Fruit fly (Drosophila melanogaster): ENCODE measurements around the gene aos.

Gene aos

DNA sequence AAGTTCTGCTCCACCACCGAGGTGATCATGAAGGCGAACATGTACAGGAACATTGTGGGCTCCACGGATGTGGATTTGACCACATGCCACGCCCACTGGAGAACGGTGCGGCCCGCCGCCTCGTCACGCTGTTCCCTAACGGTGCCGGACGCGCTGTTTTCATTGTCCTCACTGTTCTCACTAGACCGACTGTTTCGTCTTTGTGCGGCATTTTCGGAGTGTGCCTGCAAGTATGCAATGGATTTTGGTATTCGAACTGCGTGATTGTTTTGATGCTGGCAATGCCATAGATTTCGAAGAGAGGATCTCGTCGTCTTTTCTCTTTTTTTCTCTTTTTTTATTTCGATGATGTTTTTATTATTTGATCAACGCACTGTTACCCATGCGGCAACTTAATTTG is 10.3 kb upstream of the aos start:
- TF ChIP-seq CG32121 (GFP tag; IDR thresholded peaks at IDR 0.05), result no peak
- TF ChIP-seq CG4496 (GFP tag; IDR thresholded peaks at IDR 0.05), result no peak
- no peak for TF ChIP-seq Ets98B (GFP tag; IDR thresholded peaks at IDR 0.05)
- TF ChIP-seq CG9948 (tag; optimal IDR thresholded peaks at IDR 0.05), result no peak
- no peak for TF ChIP-seq Snoo (tag; optimal IDR thresholded peaks at IDR 0.05)
- no peak for TF ChIP-seq CG15710 (tag; optimal IDR thresholded peaks at IDR 0.05)
- no peak for TF ChIP-seq D1 (tag; optimal IDR thresholded peaks at IDR 0.05)
- TF ChIP-seq rn (GFP tag; IDR thresholded peaks at IDR 0.05), result no peak
- TF ChIP-seq EcR (GFP tag; optimal IDR thresholded peaks at IDR 0.05), result no peak
- no peak for TF ChIP-seq gl (tag; optimal IDR thresholded peaks at IDR 0.05)
- no peak for TF ChIP-seq CG10348 (GFP tag; IDR thresholded peaks at IDR 0.05)
- TF ChIP-seq Pif1A (GFP tag; optimal IDR thresholded peaks at IDR 0.05), result no peak

DNA sequence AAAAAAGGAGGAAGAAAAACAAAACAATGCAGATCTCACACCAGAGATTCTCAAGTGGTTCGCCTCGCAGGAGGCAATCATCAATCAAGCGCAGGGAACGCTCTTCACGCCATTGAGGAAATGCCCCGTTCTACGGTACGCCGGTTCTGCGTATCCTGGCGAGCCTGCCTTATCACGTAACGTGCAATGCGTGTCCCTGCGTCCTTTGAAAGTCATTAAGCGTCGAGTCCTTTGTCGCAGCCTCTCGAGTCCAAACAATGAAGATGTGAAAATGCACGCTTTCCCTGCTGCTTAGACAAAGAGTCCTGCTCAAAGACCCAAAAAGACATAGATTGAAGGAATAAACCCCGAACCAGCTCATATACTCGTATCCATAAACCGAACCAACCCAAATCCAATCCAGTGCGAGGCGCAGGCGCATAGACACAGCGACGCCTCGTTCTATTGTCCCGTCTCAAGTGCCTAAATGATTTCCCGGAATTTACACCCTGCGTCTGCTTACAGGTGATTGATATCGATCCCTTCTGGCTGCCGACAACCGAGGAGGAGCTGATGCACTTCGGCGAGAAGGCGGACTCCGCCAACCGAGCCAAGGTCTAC is 7.7 kb upstream of the aos start:
- TF ChIP-seq CG10348 (GFP tag; IDR thresholded peaks at IDR 0.05) (no peak), CG17806 (tag; optimal IDR thresholded peaks at IDR 0.05) (no peak)

DNA sequence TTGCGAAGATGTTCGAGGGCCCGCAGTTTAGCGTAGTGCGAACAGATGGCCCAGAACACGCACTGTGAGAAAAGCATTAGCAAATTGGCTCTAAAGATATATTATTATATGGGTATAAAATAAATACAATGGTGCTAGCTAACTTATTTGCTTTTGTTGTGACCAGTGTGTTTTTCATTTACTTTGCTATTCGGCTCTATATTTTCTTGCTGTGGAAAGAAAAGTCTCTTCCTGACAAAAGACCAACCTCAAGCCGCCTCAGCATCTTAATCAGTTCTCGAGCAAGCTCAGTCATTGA is 7.1 kb upstream of the aos start:
- peak; percentile 70 for TF ChIP-seq CG14655 (GFP tag; optimal IDR thresholded peaks at IDR 0.05)
- no peak for TF ChIP-seq rn (GFP tag; IDR thresholded peaks at IDR 0.05)
- peak; percentile 90 for TF ChIP-seq CG34367 (tag; optimal IDR thresholded peaks at IDR 0.05)
- no peak for TF ChIP-seq CG10348 (GFP tag; IDR thresholded peaks at IDR 0.05)
- peak; percentile 59 for TF ChIP-seq Pif1A (GFP tag; optimal IDR thresholded peaks at IDR 0.05)
- peak; percentile 78 for TF ChIP-seq Pif1B (GFP tag; optimal IDR thresholded peaks at IDR 0.05)
- peak; percentile 66 for TF ChIP-seq CG4496 (GFP tag; IDR thresholded peaks at IDR 0.05)
- peak; percentile 87 for TF ChIP-seq CG9948 (tag; optimal IDR thresholded peaks at IDR 0.05)
- TF ChIP-seq gl (tag; optimal IDR thresholded peaks at IDR 0.05), result peak; percentile 78
- TF ChIP-seq CG13204 (GFP tag; optimal IDR thresholded peaks at IDR 0.05), result peak; percentile 55
- no peak for TF ChIP-seq EcR (GFP tag; optimal IDR thresholded peaks at IDR 0.05)
- TF ChIP-seq CG17806 (tag; optimal IDR thresholded peaks at IDR 0.05), result peak; percentile 91
- no peak for TF ChIP-seq Ets98B (GFP tag; IDR thresholded peaks at IDR 0.05)
- peak; percentile 92 for TF ChIP-seq CG8159 (tag; optimal IDR thresholded peaks at IDR 0.05)
- TF ChIP-seq CG8301 (tag; optimal IDR thresholded peaks at IDR 0.05), result peak; percentile 36
- TF ChIP-seq CG32121 (GFP tag; IDR thresholded peaks at IDR 0.05), result no peak
- peak; percentile 27; the same call in 1 of the 3 replicates for TF ChIP-seq fd96Ca (GFP tag; IDR thresholded peaks at IDR 0.05)
- peak; percentile 64 for TF ChIP-seq Snoo (tag; optimal IDR thresholded peaks at IDR 0.05)
- peak; percentile 65 for TF ChIP-seq D1 (tag; optimal IDR thresholded peaks at IDR 0.05)
- 0 out of 2 replicates have a peak, but pooled peaks have one; percentile 27 for TF ChIP-seq CG12605 (GFP tag; IDR thresholded peaks at IDR 0.05)
- peak; percentile 91 for TF ChIP-seq CG15710 (tag; optimal IDR thresholded peaks at IDR 0.05)

DNA sequence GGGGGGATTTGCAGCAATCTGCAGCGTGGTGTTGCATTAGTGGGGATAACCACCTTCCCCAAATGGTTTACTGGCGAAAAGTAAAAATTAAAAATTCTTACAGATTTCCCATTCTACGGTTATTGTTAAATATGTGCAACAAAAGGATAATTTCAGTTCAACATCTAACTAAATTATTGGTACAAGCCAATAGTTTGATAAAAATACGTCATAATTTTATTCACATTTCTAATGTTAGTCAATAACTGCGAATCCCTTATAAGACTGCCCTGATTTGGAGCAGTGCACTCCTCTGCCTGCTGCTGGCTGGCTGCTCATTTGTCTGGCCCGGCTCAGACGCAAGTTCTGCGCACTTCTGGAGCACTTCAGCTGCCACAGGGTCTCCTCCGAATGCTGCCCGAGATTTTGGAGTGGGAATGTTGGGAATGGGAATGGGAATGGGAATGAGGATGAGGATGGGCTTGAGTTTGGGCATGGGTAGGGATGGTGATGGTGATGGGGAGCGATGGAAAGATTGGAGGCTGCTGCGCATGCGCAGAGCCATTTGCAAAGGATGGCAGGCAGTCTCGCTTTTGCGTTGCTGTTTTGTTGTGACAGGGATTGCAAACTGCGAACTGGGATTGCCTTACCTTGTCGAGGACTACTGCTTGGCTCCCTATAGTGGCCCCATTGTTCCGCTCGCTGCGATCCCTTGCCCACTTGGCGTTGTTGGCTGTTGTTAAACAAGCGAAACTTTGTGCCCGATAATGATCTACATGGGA is 6.6 kb upstream of the aos start:
- peak; percentile 34 for TF ChIP-seq gl (tag; optimal IDR thresholded peaks at IDR 0.05)
- no peak for TF ChIP-seq Ets98B (GFP tag; IDR thresholded peaks at IDR 0.05)
- TF ChIP-seq Pif1B (GFP tag; optimal IDR thresholded peaks at IDR 0.05), result peak; percentile 5
- TF ChIP-seq Snoo (tag; optimal IDR thresholded peaks at IDR 0.05), result peak; percentile 71
- peak; percentile 76 for TF ChIP-seq CG9948 (tag; optimal IDR thresholded peaks at IDR 0.05)
- TF ChIP-seq CG8301 (tag; optimal IDR thresholded peaks at IDR 0.05), result no peak
- TF ChIP-seq EcR (GFP tag; optimal IDR thresholded peaks at IDR 0.05), result peak; percentile 55
- peak; percentile 40 for TF ChIP-seq CG8159 (tag; optimal IDR thresholded peaks at IDR 0.05)
- peak; percentile 26 for TF ChIP-seq D1 (tag; optimal IDR thresholded peaks at IDR 0.05)
- TF ChIP-seq CG15710 (tag; optimal IDR thresholded peaks at IDR 0.05), result peak; percentile 31
- no peak for TF ChIP-seq rn (GFP tag; IDR thresholded peaks at IDR 0.05)
- TF ChIP-seq CG17806 (tag; optimal IDR thresholded peaks at IDR 0.05), result peak; percentile 74
- TF ChIP-seq CG4496 (GFP tag; IDR thresholded peaks at IDR 0.05), result no peak
- no peak for TF ChIP-seq CG13204 (GFP tag; optimal IDR thresholded peaks at IDR 0.05)
- peak; percentile 58 for TF ChIP-seq CG14655 (GFP tag; optimal IDR thresholded peaks at IDR 0.05)
- TF ChIP-seq fd96Ca (GFP tag; IDR thresholded peaks at IDR 0.05), result peak; percentile 36; the same call in 1 of the 3 replicates
- TF ChIP-seq Pif1A (GFP tag; optimal IDR thresholded peaks at IDR 0.05), result peak; percentile 16
- TF ChIP-seq CG34367 (tag; optimal IDR thresholded peaks at IDR 0.05), result peak; percentile 26
- no peak for TF ChIP-seq CG32121 (GFP tag; IDR thresholded peaks at IDR 0.05)
- TF ChIP-seq CG12605 (GFP tag; IDR thresholded peaks at IDR 0.05), result no peak
- no peak for TF ChIP-seq CG10348 (GFP tag; IDR thresholded peaks at IDR 0.05)

DNA sequence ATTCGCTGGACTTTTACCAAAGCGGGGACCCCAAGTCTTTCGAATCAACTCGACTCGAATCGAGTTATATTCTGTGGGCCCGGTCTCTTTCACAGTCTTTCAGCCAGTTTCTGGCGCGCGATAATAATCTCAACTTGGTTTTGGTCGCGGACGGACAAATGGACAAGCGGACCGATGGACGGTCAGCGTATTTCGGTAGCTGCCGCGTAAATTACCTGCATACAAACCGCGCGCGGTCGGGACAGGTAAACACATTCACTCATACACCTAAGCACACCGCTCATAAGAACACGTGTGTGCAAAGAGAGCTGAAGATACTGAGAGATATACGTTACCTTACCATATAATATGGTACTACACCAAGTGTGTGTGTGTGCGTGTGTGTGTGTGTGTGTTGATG is 5.8 kb upstream of the aos start:
- TF ChIP-seq CG17806 (tag; optimal IDR thresholded peaks at IDR 0.05), result no peak
- TF ChIP-seq CG14655 (GFP tag; optimal IDR thresholded peaks at IDR 0.05), result no peak
- no peak for TF ChIP-seq CG10348 (GFP tag; IDR thresholded peaks at IDR 0.05)
- no peak for TF ChIP-seq Pif1A (GFP tag; optimal IDR thresholded peaks at IDR 0.05)
- no peak for TF ChIP-seq CG8301 (tag; optimal IDR thresholded peaks at IDR 0.05)
- peak; percentile 8 for TF ChIP-seq CG13204 (GFP tag; optimal IDR thresholded peaks at IDR 0.05)
- no peak for TF ChIP-seq gl (tag; optimal IDR thresholded peaks at IDR 0.05)
- no peak for TF ChIP-seq Ets98B (GFP tag; IDR thresholded peaks at IDR 0.05)

Measured in whole organism, pupa.